Worm (Caenorhabditis elegans): ENCODE results near the gene M02B7.7.

ce11 chrIV:3765457-3765856 is 41.5 kb downstream of the M02B7.7 start:
- TF ChIP-seq mdl-1 (tag; optimal IDR thresholded peaks at IDR 0.05), result no peak
- TF ChIP-seq zip-2 (tag; optimal IDR thresholded peaks at IDR 0.05), result no peak
- no peak for TF ChIP-seq unc-62 (GFP tag; optimal IDR thresholded peaks at IDR 0.05 in 1 of 2)
- TF ChIP-seq unc-62 (tag; optimal IDR thresholded peaks at IDR 0.05), result no peak

Measured in whole organism, L4 larva.